Worm (Caenorhabditis elegans): Measurements from ENCODE around the gene srw-130.

ce11 chrV:3524970-3525369 lies 23.7 kb downstream of the srw-130 start, which contains the start of gene T24A6.7:
- TF ChIP-seq pha-4 (tag; optimal IDR thresholded peaks at IDR 0.05) (no peak), T23F11.4 (GFP tag; optimal IDR thresholded peaks at IDR 0.05) (no peak), lin-11 (tag; optimal IDR thresholded peaks at IDR 0.05) (no peak), hlh-8 (tag; optimal IDR thresholded peaks at IDR 0.05) (no peak), Y22D7AL.16 (tag; optimal IDR thresholded peaks at IDR 0.05) (no peak), rnt-1 (tag; optimal IDR thresholded peaks at IDR 0.05) (no peak), pqm-1 (tag; optimal IDR thresholded peaks at IDR 0.05) (no peak)
